Worm (Caenorhabditis elegans) whole organism, midembryonic: ENCODE results near the gene F53F4.16.

Source experiments
- T22C8.4 ChIP-seq: fragments of 200-800 bp; sonication (Bioruptor generic); IDR thresholded peaks from 2 replicates; pipeline ENCODE4 v1.3.6; 2022; ENCODE audit warnings: missing genetic modification characterization, missing compliant biosample characterization
- cog-1 ChIP-seq: sonication (generic microtip); optimal IDR thresholded peaks from 2 replicates; lab custom pipeline; 2016; ENCODE audit warnings: missing genetic modification characterization, missing compliant biosample characterization
- flt-1 ChIP-seq: fragments of 200-800 bp; sonication (Bioruptor generic); IDR thresholded peaks from 2 replicates; pipeline ENCODE4 v1.3.6; 2022; ENCODE audit warnings: missing genetic modification characterization, missing compliant biosample characterization

ce11 chrV:13647185-13647584 is 25.6 kb upstream of the F53F4.16 start:
- no peak for TF ChIP-seq flt-1 (GFP tag; lab: Robert Waterston, UW)
- TF ChIP-seq cog-1 = no peak
- TF ChIP-seq T22C8.4 (GFP tag; lab: Robert Waterston, UW) = no peak
